Worm (Caenorhabditis elegans): Measurements from ENCODE around the gene C45G9.12.
A peak's percentile ranks its signal among the peaks of the same experiment; 100 is the strongest.

C45G9.12 gene

DNA sequence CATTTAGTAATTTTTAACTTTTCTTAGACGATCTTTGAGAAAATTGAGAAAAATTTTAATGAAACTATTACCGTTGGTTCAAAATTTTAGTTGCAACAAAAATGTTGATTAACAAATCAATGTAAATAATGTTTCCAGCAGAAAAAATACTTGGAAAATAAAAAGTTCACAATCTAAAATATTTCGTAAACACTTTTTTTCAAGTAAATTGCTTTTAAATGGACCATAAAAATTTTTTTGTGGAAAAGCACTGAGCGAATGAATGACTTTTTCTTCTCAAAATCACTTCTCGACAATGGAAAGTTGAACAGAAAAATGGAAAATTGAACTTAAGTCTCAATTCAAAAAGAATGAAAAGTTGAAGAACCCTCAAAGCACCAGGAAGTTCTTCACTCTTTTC lies 17.9 kb downstream of the C45G9.12 start, which contains the start of gene C45G9.8:
Gene C45G9.8, minus strand, starts transcription at position 101 of the 400 bp plus-strand sequence.
- TF ChIP-seq W03F9.2 (tag; optimal IDR thresholded peaks at IDR 0.05) (no peak), dao-5 (tag; optimal IDR thresholded peaks at IDR 0.05) (no peak), him-1 (tag; optimal IDR thresholded peaks at IDR 0.05) (no peak)

DNA sequence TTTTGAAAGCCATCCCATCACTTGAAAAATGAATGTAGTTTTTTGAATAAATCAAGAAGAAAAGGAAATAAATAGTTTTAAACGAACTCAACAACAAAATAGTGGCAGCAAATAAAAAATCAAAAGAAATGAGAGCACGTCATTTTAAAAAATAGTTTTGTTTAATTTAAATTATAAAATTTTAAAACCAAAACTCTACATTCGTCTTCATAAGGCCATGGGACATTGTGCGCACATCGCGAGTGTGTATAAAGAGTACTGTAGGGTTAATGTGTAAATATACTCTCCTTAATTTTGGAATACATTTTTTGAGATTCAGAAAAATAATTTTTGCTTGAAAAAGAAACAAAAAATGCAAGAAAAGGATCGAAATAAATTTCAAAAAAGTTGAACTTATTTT lies 19.5 kb downstream of the C45G9.12 start, which contains the start of gene C45G9.15:
Gene C45G9.15, minus strand, starts transcription at position 101 of the 400 bp plus-strand sequence.
- TF ChIP-seq him-1 (tag; optimal IDR thresholded peaks at IDR 0.05), result no peak

DNA sequence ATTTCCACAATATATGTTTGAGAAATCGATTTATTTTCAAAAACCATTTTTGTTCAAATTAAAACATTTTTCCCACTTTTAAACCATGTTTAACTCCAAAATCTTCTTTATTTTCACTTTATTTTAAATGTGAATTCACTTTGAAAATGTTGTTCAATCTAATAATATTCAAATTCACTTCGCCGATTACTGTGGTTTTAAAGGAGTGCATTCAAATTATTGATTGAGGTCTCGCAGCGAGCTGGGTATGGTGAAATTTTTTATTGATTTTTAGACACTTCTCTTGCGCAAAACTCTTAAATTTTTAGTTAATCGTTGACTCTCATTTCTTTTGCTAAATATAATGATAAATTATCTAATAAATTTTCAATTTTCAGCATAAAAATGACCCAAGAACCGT lies 23.7 kb downstream of the C45G9.12 start, which contains the start of gene C45G9.5:
Gene C45G9.5, plus strand, starts transcription at position 378 of the 400 bp plus-strand sequence.
- no peak for TF ChIP-seq W03F9.2 (tag; optimal IDR thresholded peaks at IDR 0.05)
- no peak for TF ChIP-seq him-1 (tag; optimal IDR thresholded peaks at IDR 0.05)
- TF ChIP-seq dao-5 (tag; optimal IDR thresholded peaks at IDR 0.05), result no peak

DNA sequence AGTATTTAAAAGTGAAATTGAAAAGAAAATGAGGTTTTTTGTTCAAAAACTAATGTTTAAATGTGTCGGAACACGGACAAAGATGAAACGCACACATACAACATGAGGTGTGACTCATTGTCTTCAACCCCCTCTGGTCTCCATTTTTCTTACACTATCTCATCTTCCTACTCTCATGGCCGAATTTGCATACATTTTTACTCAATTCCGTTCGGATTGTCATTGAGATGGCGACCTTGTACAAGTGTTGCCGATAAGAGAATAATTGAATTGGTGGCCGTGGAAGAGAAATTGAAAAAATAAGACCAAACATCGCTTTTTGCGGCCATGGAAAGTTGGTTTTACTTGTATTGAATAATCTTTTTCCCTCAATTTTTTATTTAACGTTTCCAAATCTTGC lies 24.2 kb downstream of the C45G9.12 start, which contains the start of gene txbp-3:
Gene txbp-3, minus strand, starts transcription at position 285 of the 400 bp plus-strand sequence.
- TF ChIP-seq dao-5 (tag; optimal IDR thresholded peaks at IDR 0.05) (no peak), W03F9.2 (tag; optimal IDR thresholded peaks at IDR 0.05) (peak; percentile 55)

DNA sequence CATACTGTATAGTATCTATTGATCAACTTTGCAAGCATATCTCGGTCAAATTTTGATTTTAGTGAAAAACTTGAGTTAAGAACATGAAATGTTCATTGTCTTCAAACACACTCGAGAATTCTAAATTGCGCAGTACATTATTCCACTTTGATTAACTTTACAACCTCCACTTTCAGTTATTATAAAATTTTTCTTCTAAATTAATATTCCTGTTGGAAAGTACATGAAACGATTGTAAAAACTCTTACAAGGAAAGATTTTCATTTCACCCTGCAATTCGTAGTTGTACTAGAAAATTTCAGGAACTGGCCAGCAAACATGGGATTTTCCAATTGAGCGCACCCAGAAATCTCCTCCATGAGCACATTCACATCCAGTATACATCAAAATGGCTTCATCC lies 26.7 kb downstream of the C45G9.12 start, which contains the start of gene C45G9.14:
Gene C45G9.14, plus strand, starts transcription at position 301 of the 400 bp plus-strand sequence.
- no peak for TF ChIP-seq W03F9.2 (tag; optimal IDR thresholded peaks at IDR 0.05)
- no peak for TF ChIP-seq dao-5 (tag; optimal IDR thresholded peaks at IDR 0.05)
- no peak for TF ChIP-seq him-1 (tag; optimal IDR thresholded peaks at IDR 0.05)

DNA sequence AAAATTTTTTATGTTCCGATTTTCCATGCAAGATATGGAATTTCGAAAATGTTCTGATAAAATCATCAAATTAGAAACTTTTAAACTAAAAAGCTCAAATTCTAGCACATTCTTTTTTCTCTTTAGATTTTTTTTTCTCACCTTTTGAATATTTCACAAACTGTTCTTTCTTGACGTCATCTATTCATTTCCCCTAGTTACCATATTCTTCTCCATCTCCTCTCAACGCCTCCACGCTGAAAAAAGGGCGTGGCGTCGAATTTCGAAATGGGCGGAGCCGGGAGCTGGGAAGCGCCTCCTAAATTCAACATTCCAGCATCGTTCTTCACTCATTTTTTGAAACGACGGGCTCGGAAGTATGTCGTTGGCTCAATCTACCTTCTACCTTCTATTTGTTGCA lies 29.3 kb downstream of the C45G9.12 start, which contains the start of gene nlp-43:
Gene nlp-43, plus strand, starts transcription at position 301 of the 400 bp plus-strand sequence.
- no peak for TF ChIP-seq W03F9.2 (tag; optimal IDR thresholded peaks at IDR 0.05)
- TF ChIP-seq dao-5 (tag; optimal IDR thresholded peaks at IDR 0.05), result no peak
- TF ChIP-seq him-1 (tag; optimal IDR thresholded peaks at IDR 0.05), result no peak

DNA sequence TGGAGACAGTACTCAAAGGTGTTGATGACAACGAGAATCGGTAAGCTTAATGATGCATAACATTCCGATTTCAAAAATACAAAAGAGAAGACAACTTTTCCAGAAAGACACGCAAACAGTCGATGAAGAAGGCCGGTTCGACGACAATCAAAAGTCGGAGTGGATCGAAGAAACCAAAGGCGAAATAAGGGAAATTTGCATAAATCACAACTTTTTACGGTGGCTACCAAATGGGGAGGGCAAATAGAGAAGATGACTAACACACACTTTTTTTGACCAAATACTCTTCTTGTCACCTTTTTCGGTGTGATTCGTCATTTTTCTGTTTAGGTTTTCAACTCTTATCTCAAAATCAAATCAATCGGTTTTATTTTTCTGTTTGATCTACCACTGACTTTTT lies 35.3 kb downstream of the C45G9.12 start, which contains the start of gene C45G9.6:
Gene C45G9.6, plus strand, starts transcription at position 301 of the 400 bp plus-strand sequence.
- TF ChIP-seq W03F9.2 (tag; optimal IDR thresholded peaks at IDR 0.05) (no peak), dao-5 (tag; optimal IDR thresholded peaks at IDR 0.05) (no peak), him-1 (tag; optimal IDR thresholded peaks at IDR 0.05) (no peak)

DNA sequence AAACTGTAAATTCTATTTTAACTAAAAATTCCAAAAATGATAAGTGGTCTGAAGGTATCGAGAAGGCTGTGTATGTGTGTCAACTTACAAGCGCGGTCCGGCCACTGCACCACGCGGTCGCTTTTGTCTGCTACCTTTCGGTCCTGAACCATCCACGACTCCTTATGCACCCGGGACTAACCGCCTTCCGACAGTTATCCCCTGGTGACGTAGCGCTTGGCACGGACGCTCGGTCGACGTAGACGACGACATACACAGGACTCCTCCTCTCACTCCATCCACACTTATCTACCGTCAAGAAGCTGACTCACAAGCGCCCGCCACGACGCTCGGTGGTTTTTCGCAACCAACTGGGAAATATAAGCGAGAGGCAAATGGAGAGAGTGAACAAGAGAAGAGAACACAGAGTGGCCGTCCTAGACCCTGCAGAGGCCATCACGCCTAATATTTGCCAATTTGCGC lies 40.0 kb downstream of the C45G9.12 start:
- TF ChIP-seq dao-5 (tag; optimal IDR thresholded peaks at IDR 0.05) (peak; percentile 78), him-1 (tag; optimal IDR thresholded peaks at IDR 0.05) (peak; percentile 81)

DNA sequence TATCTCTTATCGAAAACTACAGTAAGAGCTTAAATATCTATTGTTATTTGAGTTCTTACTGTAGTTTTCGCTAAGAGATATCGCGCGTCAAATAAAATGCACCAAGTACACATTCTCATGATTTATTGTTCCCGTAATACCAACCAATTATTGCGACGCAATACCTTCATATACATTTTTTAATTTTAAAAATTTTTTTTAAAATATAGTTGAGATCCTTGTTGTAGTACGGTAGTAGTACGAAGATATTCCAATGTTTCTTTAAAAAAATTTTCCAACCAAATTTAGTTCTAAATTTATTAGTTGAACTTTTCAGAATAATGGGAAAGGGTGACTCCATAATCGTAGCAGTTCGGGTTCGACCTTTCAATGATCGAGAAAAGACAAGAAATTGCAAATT lies 40.8 kb downstream of the C45G9.12 start, which contains the start of gene klp-6:
Gene klp-6, plus strand, starts transcription at position 301 of the 400 bp plus-strand sequence.
- TF ChIP-seq him-1 (tag; optimal IDR thresholded peaks at IDR 0.05), result no peak
- TF ChIP-seq dao-5 (tag; optimal IDR thresholded peaks at IDR 0.05), result no peak

DNA sequence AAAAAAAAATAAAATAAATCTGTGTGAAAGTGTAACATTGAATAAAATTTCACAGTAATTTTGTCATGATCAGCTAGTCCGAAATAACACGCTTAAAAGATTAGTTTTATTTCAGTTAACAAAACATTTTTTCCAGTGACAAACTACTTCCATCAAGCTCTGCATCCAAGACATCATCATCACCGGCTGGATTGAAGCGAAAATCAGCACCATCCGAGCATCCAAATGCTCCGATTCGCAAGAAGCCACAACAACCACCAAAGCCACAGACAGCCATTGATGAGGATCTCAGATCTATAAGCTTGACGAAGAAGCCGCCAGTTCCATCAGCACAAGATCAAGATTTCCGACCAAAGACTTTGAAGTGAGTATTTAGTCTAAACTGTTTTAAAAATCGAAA lies 44.2 kb downstream of the C45G9.12 start:
- TF ChIP-seq W03F9.2 (tag; optimal IDR thresholded peaks at IDR 0.05) (no peak), dao-5 (tag; optimal IDR thresholded peaks at IDR 0.05) (no peak), him-1 (tag; optimal IDR thresholded peaks at IDR 0.05) (no peak)

DNA sequence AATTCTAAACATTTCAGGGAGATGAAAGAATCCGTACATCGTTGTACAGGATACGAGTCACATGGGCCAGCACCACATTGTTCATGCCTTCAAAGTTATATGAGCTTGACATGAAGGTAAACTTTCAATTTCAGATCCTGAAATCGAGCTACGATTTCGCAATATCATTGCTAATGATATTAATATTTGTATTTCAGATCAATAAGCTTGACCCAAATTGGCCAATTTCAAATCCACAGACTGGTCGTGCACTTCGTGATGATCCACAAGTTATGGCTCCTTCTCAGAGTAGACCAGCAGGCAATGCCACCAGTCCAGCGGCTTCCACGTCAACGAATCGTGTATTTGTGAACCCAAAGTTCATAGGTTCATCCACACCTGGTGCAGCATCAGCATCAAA lies 45.0 kb downstream of the C45G9.12 start:
- TF ChIP-seq W03F9.2 (tag; optimal IDR thresholded peaks at IDR 0.05) (no peak), dao-5 (tag; optimal IDR thresholded peaks at IDR 0.05) (no peak), him-1 (tag; optimal IDR thresholded peaks at IDR 0.05) (no peak)

DNA sequence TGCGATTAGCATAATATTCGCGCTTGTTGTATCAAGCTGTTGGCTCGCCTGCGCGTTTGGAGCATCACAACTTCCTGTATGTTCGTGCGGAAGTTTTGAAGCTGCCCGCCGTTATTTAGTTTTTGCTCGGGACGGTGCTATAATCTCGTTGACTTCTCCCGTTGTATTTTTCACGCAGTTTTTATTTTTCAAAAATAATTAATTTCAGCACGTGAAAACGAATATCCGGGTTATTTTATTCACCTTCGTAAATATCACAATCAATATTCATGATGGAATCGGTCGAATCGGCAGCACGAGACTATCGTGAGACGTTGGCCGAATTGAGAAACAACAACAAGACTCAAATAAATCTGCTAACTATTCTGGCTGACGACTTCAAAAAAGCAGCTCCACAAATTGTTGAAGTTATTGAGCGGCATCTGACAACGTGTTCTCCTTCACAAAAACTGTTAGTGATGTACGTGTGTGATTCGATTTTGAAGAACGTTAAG lies 46.2 kb downstream of the C45G9.12 start:
- TF ChIP-seq him-1 (tag; optimal IDR thresholded peaks at IDR 0.05) (no peak), W03F9.2 (tag; optimal IDR thresholded peaks at IDR 0.05) (no peak)

DNA sequence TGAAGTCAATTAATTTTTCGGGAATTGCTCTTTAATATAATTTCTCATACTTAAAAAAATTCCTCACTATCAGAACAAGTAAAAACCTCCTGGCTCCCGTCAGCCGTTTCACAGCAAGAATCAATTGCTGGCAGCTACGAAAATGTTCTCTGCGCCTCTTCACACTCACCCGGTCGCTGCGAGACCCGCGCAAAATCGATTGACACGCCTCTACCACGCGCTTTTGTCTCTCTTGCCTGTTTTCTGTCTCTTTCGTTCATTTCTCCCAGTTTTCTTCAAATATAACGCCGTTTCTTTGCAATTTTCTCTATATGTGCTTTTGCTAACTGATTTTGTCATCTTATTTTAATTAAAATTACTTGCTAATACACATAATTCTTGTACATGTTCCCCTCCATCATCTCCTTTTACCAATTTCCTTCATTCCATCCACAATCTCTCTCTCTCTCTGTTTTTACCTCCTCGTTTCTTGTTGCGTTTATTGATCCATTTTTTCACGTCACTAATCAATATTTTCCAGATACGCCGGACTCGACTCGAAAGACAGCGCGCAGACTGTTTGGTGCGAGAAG lies 46.9 kb downstream of the C45G9.12 start, which contains the start of gene pcf-11:
Gene pcf-11, plus strand, starts transcription at position 522 of the 572 bp plus-strand sequence.
- TF ChIP-seq dao-5 (tag; optimal IDR thresholded peaks at IDR 0.05), result no peak
- peak; percentile 34 for TF ChIP-seq W03F9.2 (tag; optimal IDR thresholded peaks at IDR 0.05)

DNA sequence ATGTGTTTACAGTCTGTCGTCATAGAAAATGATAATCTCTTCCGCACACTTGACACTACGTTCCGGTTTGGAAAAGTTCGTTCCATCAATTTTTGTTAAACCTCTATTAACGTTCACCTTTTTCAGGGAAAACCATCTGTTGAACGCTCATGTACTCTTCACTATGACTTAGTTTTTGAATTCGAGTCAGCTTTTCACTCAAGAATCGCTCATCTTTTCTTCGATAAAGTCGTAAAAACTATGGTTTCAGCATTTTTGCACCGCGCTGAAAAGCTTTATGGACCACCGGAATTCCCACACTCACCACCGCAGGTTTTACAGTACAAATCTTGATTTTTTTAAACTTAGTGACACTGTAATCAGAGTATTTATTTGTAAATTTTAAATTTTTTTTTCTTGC lies 47.8 kb downstream of the C45G9.12 start:
- TF ChIP-seq him-1 (tag; optimal IDR thresholded peaks at IDR 0.05) (no peak), W03F9.2 (tag; optimal IDR thresholded peaks at IDR 0.05) (no peak), dao-5 (tag; optimal IDR thresholded peaks at IDR 0.05) (no peak)

DNA sequence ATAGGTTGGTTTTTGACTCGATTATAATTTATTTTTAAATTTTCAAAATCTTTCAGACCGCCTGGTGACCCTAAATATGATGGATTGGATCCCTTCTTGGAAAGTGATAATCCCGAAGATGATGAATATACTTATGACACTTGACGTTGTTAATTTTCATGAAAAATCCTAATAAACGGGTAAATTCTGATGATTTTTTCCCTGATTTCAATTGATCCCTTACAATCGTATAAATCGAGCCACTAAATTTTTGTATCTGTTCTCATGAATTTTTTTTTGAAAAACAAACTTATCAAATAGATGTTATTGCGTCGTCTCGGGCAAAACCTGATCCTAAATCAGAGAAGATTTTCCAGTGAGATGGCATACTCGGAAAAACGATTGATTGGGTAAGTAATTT lies 48.4 kb downstream of the C45G9.12 start, which contains the start of gene R144.13:
Gene R144.13, plus strand, starts transcription at position 301 of the 400 bp plus-strand sequence.
- no peak for TF ChIP-seq W03F9.2 (tag; optimal IDR thresholded peaks at IDR 0.05)

All from whole organism, L4/young adult.